Worm (Caenorhabditis elegans): Measurements from ENCODE around the gene F17H10.2.
A peak's percentile ranks its signal among the peaks of the same experiment; 100 is the strongest.

Gene F17H10.2

DNA sequence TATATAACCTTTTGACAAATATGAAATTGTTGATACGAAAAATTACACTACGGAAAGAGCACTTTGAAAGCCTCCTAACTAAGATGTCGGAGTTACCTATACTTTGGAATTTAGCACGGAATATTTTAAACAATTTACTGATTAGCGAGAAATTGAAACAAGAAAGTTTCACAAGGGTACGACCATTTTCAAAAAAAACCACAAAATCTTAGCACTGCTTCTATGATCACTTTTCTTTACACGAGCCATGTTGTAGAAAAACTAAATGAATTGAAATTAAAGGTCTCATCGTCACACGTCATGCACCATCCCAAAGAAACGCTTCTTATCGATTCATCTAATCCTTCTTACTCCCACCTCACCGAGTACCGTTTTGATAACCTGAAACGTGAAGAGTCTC lies 21.2 kb downstream of the F17H10.2 start, which contains the start of gene F09A5.2:
Gene F09A5.2 (plus strand): TSS at position 301 of the 400 bp plus-strand sequence.
- TF ChIP-seq B0310.2 (tag; optimal IDR thresholded peaks at IDR 0.05) (no peak), ceh-13 (GFP tag; optimal IDR thresholded peaks at IDR 0.05) (no peak), hmbx-1 (tag; optimal IDR thresholded peaks at IDR 0.05) (no peak), ama-1 (optimal IDR thresholded peaks at IDR 0.05) (no peak), tra-4 (tag; optimal IDR thresholded peaks at IDR 0.05) (no peak), aly-1 (tag; optimal IDR thresholded peaks at IDR 0.05) (no peak), pes-1 (GFP tag; IDR thresholded peaks at IDR 0.05) (no peak), scrt-1 (GFP tag; IDR thresholded peaks at IDR 0.05) (no peak), ets-7 (tag; optimal IDR thresholded peaks at IDR 0.05) (no peak), sea-1 (GFP tag; conservative IDR thresholded peaks at IDR 0.05) (no peak), F13C5.2 (tag; optimal IDR thresholded peaks at IDR 0.05) (no peak), ceh-36 (tag; optimal IDR thresholded peaks at IDR 0.05) (no peak), tbx-11 (GFP tag; IDR thresholded peaks at IDR 0.05) (no peak), hnd-1 (tag; optimal IDR thresholded peaks at IDR 0.05) (no peak), tbx-37 (GFP tag; conservative IDR thresholded peaks at IDR 0.05) (no peak), hmg-4 (GFP tag; optimal IDR thresholded peaks at IDR 0.05) (no peak)

ce11 chrX:13139493-13139892 lies 25.9 kb downstream of the F17H10.2 start, which contains the start of gene ttr-34:
Gene ttr-34, plus strand, starts transcription at chrX:13139793.
- no peak for TF ChIP-seq ama-1 (optimal IDR thresholded peaks at IDR 0.05)
- TF ChIP-seq hmbx-1 (tag; optimal IDR thresholded peaks at IDR 0.05), result no peak
- TF ChIP-seq hnd-1 (tag; optimal IDR thresholded peaks at IDR 0.05), result no peak
- no peak for TF ChIP-seq ets-7 (tag; optimal IDR thresholded peaks at IDR 0.05)
- no peak for TF ChIP-seq sea-1 (GFP tag; conservative IDR thresholded peaks at IDR 0.05)
- no peak for TF ChIP-seq tbx-37 (GFP tag; conservative IDR thresholded peaks at IDR 0.05)
- no peak for TF ChIP-seq ceh-13 (GFP tag; optimal IDR thresholded peaks at IDR 0.05)
- no peak for TF ChIP-seq pes-1 (GFP tag; IDR thresholded peaks at IDR 0.05)
- no peak for TF ChIP-seq scrt-1 (GFP tag; IDR thresholded peaks at IDR 0.05)

DNA sequence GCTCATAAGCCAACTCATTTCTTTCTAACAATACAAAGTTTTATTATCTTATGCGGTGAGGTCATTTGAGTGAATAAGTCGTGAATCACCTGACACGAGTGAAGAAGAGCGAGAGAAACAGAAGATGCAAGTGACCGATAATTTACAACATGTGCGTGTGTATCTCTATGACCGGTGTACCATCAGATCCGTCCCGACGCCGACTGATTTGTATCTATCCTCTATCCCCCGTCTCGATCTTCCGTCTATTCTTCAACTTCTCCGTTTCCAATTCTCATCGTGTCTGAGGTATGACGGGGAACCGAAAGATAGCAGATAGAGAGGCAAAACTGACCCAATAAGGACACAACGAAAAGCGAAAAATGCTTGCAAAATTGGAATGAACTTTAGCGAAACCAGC lies 27.9 kb downstream of the F17H10.2 start, which contains the start of gene F09A5.3:
Gene F09A5.3 (plus strand): TSS at position 162 of the 400 bp plus-strand sequence.
- TF ChIP-seq ceh-36 (tag; optimal IDR thresholded peaks at IDR 0.05) (no peak), sea-1 (GFP tag; conservative IDR thresholded peaks at IDR 0.05) (no peak), aly-1 (tag; optimal IDR thresholded peaks at IDR 0.05) (no peak), ceh-13 (GFP tag; optimal IDR thresholded peaks at IDR 0.05) (no peak), ets-7 (tag; optimal IDR thresholded peaks at IDR 0.05) (no peak), hnd-1 (tag; optimal IDR thresholded peaks at IDR 0.05) (no peak), tra-4 (tag; optimal IDR thresholded peaks at IDR 0.05) (no peak), tbx-37 (GFP tag; conservative IDR thresholded peaks at IDR 0.05) (no peak), hmg-4 (GFP tag; optimal IDR thresholded peaks at IDR 0.05) (no peak), tbx-11 (GFP tag; IDR thresholded peaks at IDR 0.05) (no peak), F13C5.2 (tag; optimal IDR thresholded peaks at IDR 0.05) (no peak), B0310.2 (tag; optimal IDR thresholded peaks at IDR 0.05) (no peak), hmbx-1 (tag; optimal IDR thresholded peaks at IDR 0.05) (no peak), pes-1 (GFP tag; IDR thresholded peaks at IDR 0.05) (no peak), scrt-1 (GFP tag; IDR thresholded peaks at IDR 0.05) (no peak)

- TF ChIP-seq hmg-4 (GFP tag; optimal IDR thresholded peaks at IDR 0.05) (peak; percentile 80), ceh-36 (tag; optimal IDR thresholded peaks at IDR 0.05) (no peak)
These were observed 29.7 kb downstream of the F17H10.2 start for ce11 chrX:13143236-13143635.

- TF ChIP-seq hmbx-1 (tag; optimal IDR thresholded peaks at IDR 0.05) (no peak), B0310.2 (tag; optimal IDR thresholded peaks at IDR 0.05) (no peak), tbx-11 (GFP tag; IDR thresholded peaks at IDR 0.05) (no peak), ets-7 (tag; optimal IDR thresholded peaks at IDR 0.05) (peak; percentile 11), flt-1 (GFP tag; IDR thresholded peaks at IDR 0.05) (no peak), F13C5.2 (tag; optimal IDR thresholded peaks at IDR 0.05) (peak; percentile 41), hmg-4 (GFP tag; optimal IDR thresholded peaks at IDR 0.05) (peak; percentile 92), aly-1 (tag; optimal IDR thresholded peaks at IDR 0.05) (peak; percentile 50), scrt-1 (GFP tag; IDR thresholded peaks at IDR 0.05) (peak; percentile 55; the same call in 1 of the 2 replicates), tbx-37 (GFP tag; conservative IDR thresholded peaks at IDR 0.05) (0 out of 2 replicates have a peak, but pooled peaks have one; percentile 6), sea-1 (GFP tag; conservative IDR thresholded peaks at IDR 0.05) (0 out of 2 replicates have a peak, but pooled peaks have one; percentile 49), tra-4 (tag; optimal IDR thresholded peaks at IDR 0.05) (no peak), pes-1 (GFP tag; IDR thresholded peaks at IDR 0.05) (peak; percentile 44; the same call in 1 of the 2 replicates), ceh-13 (GFP tag; optimal IDR thresholded peaks at IDR 0.05) (no peak), hnd-1 (tag; optimal IDR thresholded peaks at IDR 0.05) (no peak), ceh-36 (tag; optimal IDR thresholded peaks at IDR 0.05) (peak; percentile 3), ama-1 (optimal IDR thresholded peaks at IDR 0.05) (no peak)
These were observed 30.5 kb downstream of the F17H10.2 start for ce11 chrX:13143762-13144732.

DNA sequence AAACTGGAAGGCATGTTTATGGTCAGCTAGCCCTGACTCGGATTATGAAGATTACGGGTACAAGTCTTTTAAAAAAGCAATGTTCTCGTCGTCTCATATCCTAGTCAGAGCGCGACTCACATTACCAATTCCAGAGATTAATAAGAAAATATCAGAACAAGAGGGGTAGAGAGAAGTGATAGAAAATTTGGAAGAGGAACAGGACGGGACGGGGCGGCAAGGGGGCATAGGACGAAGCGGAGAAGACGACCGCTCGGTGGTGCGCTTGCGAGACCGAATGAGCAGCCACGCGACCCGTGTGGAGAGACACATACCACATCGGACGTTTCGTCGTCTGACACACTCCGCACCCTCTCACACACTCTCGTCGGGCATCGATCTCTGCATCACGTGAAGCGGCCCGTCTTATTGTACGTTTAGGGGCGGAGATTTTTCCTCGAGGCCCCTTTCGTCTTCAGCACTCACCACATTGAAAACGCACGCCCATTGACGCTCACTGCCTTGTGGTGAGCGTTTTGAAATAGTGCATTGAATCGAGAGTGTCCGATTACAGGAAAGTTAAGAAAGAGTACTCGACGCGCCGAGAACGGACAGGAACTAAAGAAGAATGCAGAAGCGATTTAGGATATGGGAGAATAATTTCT lies 31.5 kb downstream of the F17H10.2 start:
- TF ChIP-seq pes-1 (GFP tag; IDR thresholded peaks at IDR 0.05), result peak; percentile 76
- TF ChIP-seq B0310.2 (tag; optimal IDR thresholded peaks at IDR 0.05), result peak; percentile 55
- TF ChIP-seq ets-7 (tag; optimal IDR thresholded peaks at IDR 0.05), result peak; percentile 26
- TF ChIP-seq tbx-11 (GFP tag; IDR thresholded peaks at IDR 0.05), result no peak
- TF ChIP-seq hmg-4 (GFP tag; optimal IDR thresholded peaks at IDR 0.05), result peak; percentile 89
- peak; percentile 40 for TF ChIP-seq flt-1 (GFP tag; IDR thresholded peaks at IDR 0.05)
- TF ChIP-seq hnd-1 (tag; optimal IDR thresholded peaks at IDR 0.05), result no peak
- TF ChIP-seq tbx-37 (GFP tag; conservative IDR thresholded peaks at IDR 0.05), result no peak
- TF ChIP-seq ceh-13 (GFP tag; optimal IDR thresholded peaks at IDR 0.05), result no peak
- TF ChIP-seq F13C5.2 (tag; optimal IDR thresholded peaks at IDR 0.05), result peak; percentile 83
- TF ChIP-seq hmbx-1 (tag; optimal IDR thresholded peaks at IDR 0.05), result peak; percentile 13
- TF ChIP-seq scrt-1 (GFP tag; IDR thresholded peaks at IDR 0.05), result peak; percentile 61; the same call in 1 of the 2 replicates
- TF ChIP-seq tra-4 (tag; optimal IDR thresholded peaks at IDR 0.05), result peak; percentile 68
- TF ChIP-seq ama-1 (optimal IDR thresholded peaks at IDR 0.05), result peak; percentile 90
- TF ChIP-seq sea-1 (GFP tag; conservative IDR thresholded peaks at IDR 0.05), result 0 out of 2 replicates have a peak, but pooled peaks have one; percentile 27
- no peak for TF ChIP-seq aly-1 (tag; optimal IDR thresholded peaks at IDR 0.05)
- peak; percentile 82 for TF ChIP-seq ceh-36 (tag; optimal IDR thresholded peaks at IDR 0.05)

All from whole organism, early embryonic.